Fruit fly (Drosophila melanogaster): ENCODE measurements around the gene promL.

DNA sequence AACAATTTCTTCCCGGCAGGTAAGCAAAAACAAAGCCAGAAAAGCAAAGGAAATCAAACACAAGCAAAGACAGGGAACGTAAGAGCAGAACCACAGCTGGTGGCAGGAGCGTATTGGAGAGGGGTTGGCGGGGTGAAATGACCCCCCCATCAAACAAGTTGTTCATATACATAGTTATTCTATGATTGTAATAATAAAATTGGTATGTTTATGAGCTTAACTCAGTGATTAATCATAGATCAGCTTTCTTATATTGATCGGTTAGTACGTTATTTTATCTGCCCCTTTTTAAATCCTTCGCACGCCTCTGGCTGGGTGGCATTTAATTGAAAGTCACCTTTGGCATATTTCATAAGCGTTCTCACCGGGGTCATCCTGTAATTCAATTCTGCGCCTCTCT lies 54.1 kb downstream of the promL start:
- TF ChIP-seq psq (optimal IDR thresholded peaks at IDR 0.05) (no peak), Myc (optimal IDR thresholded peaks at IDR 0.05) (no peak), h (optimal IDR thresholded peaks at IDR 0.05) (no peak), Sin3A (optimal IDR thresholded peaks at IDR 0.05) (no peak), insv (optimal IDR thresholded peaks at IDR 0.05) (no peak)

All from Kc167 (cell line).